Fruit fly (Drosophila melanogaster): ENCODE data around the gene CG32986.
A peak's percentile ranks its signal among the peaks of the same experiment; 100 is the strongest.

Gene CG32986

DNA sequence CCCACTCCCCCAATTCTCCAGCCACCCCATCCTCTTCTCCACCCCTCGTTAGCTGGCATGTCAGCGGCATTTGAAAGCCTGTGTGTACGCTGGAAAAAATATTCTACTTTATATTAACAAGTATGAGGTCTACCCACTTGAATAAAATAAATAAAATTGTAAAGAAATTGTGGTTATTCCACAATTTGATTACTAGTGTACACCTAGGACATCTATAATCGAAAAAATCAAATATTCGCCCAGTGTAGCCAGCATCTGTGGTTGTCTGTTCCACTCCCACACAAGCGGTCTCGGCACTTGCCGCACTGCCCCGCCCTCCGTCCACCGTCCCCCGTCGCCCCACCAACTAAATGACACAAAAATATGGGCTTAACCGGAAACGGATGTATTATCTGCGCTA, 1.8 kb upstream of the CG32986 start (continued):
- TF ChIP-seq Lhr (GFP tag; optimal IDR thresholded peaks at IDR 0.05) (peak; percentile 29), CG13894 (tag; optimal IDR thresholded peaks at IDR 0.05) (no peak), BEAF-32 (GFP tag; optimal IDR thresholded peaks at IDR 0.05) (no peak), vvl (GFP tag; IDR thresholded peaks at IDR 0.05) (peak; percentile 85), trem (tag; optimal IDR thresholded peaks at IDR 0.05) (peak; percentile 70), sd (tag; optimal IDR thresholded peaks at IDR 0.05) (no peak), Mes4 (GFP tag; optimal IDR thresholded peaks at IDR 0.05) (no peak), CG7357 (GFP tag; IDR thresholded peaks at IDR 0.05) (peak; percentile 56; the same call in 1 of the 3 replicates), fu2 (GFP tag; optimal IDR thresholded peaks at IDR 0.05) (no peak), CG2712 (tag; optimal IDR thresholded peaks at IDR 0.05) (peak; percentile 88), CG3163 (GFP tag; optimal IDR thresholded peaks at IDR 0.05) (no peak), CG14050 (GFP tag; IDR thresholded peaks at IDR 0.05) (0 out of 3 replicates have a peak, but pooled peaks have one; percentile 25), trh (GFP tag; optimal IDR thresholded peaks at IDR 0.05) (peak; percentile 2), cg (GFP tag; optimal IDR thresholded peaks at IDR 0.05) (no peak), Awh (GFP tag; IDR thresholded peaks at IDR 0.05) (peak; percentile 73), CG18011 (GFP tag; optimal IDR thresholded peaks at IDR 0.05) (no peak), CG18764 (GFP tag; optimal IDR thresholded peaks at IDR 0.05) (peak; percentile 58), CG8388 (GFP tag; optimal IDR thresholded peaks at IDR 0.05) (peak; percentile 57), Mad (GFP tag; optimal IDR thresholded peaks at IDR 0.05) (no peak), Antp (GFP tag; optimal IDR thresholded peaks at IDR 0.05) (peak; percentile 18), MESR4 (GFP tag; optimal IDR thresholded peaks at IDR 0.05) (no peak), CG32532 (GFP tag; IDR thresholded peaks at IDR 0.05) (peak; percentile 60; the same call in 1 of the 2 replicates), CG10979 (tag; optimal IDR thresholded peaks at IDR 0.05) (peak; percentile 89), CG15479 (GFP tag; optimal IDR thresholded peaks at IDR 0.05) (no peak), chn (GFP tag; optimal IDR thresholded peaks at IDR 0.05) (peak; percentile 12), Neu2 (GFP tag; optimal IDR thresholded peaks at IDR 0.05; ENCODE audit: borderline replicate concordance) (no peak), CG6813 (GFP tag; optimal IDR thresholded peaks at IDR 0.05) (peak; percentile 54), Ets65A (GFP tag) (peak; percentile 93), Elba2 (GFP tag; optimal IDR thresholded peaks at IDR 0.05) (no peak), stwl (tag; optimal IDR thresholded peaks at IDR 0.05) (peak; percentile 2), CG3281 (GFP tag; optimal IDR thresholded peaks at IDR 0.05) (peak; percentile 27), CG17361 (GFP tag; IDR thresholded peaks at IDR 0.05) (peak; percentile 82; the same call in 2 of the 3 replicates), odd (GFP tag; optimal IDR thresholded peaks at IDR 0.05) (peak; percentile 49), CG4328 (GFP tag; optimal IDR thresholded peaks at IDR 0.05) (peak; percentile 17), CG9437 (GFP tag; optimal IDR thresholded peaks at IDR 0.05) (peak; percentile 20), Ssrp (tag; optimal IDR thresholded peaks at IDR 0.05) (peak; percentile 73), CG13424 (tag; optimal IDR thresholded peaks at IDR 0.05) (peak; percentile 68), ac (GFP tag; optimal IDR thresholded peaks at IDR 0.05) (no peak), CG12942 (GFP tag; optimal IDR thresholded peaks at IDR 0.05) (peak; percentile 27), Hey (tag; optimal IDR thresholded peaks at IDR 0.05) (no peak), CG10543 (GFP tag; optimal IDR thresholded peaks at IDR 0.05) (no peak), Opbp (GFP tag; IDR thresholded peaks at IDR 0.05; ENCODE audit: partially characterized antibody) (no peak), aop (GFP tag; IDR thresholded peaks at IDR 0.05) (0 out of 2 replicates have a peak, but pooled peaks have one; percentile 48), CG1602 (GFP tag; optimal IDR thresholded peaks at IDR 0.05) (peak; percentile 44), ems (GFP tag; optimal IDR thresholded peaks at IDR 0.05) (peak; percentile 21), chif (GFP tag; optimal IDR thresholded peaks at IDR 0.05) (peak; percentile 33 to 47), Pdp1 (GFP tag; optimal IDR thresholded peaks at IDR 0.05) (peak in 1 of 2 experiments; percentile 53), bcd (GFP tag; optimal IDR thresholded peaks at IDR 0.05) (peak; percentile 66), CG6765 (GFP tag; optimal IDR thresholded peaks at IDR 0.05) (no peak), Doc3 (GFP tag; IDR thresholded peaks at IDR 0.05; ENCODE audit: partially characterized antibody) (no peak)

All from whole organism, embryonic.